Fruit fly (Drosophila melanogaster): ENCODE data around the gene SF1.

Gene SF1

dm6 chr3R:17530400-17530799, 9.8 kb upstream of the SF1 start:
- TF ChIP-seq kay (GFP tag; ENCODE audit: borderline replicate concordance) (no peak), pad (GFP tag; optimal IDR thresholded peaks at IDR 0.05) (no peak), Mnt (GFP tag; optimal IDR thresholded peaks at IDR 0.05) (no peak), Crg-1 (GFP tag; optimal IDR thresholded peaks at IDR 0.05) (no peak)

dm6 chr3R:17534325-17535105, 5.7 kb upstream of the SF1 start, which contains the start of the genes CG5823 and P5cr-2:
Gene CG5823 (minus strand): TSS chr3R:17534587.
Gene P5cr-2 (plus strand): TSS chr3R:17534815.
- TF ChIP-seq CG12768 (GFP tag; optimal IDR thresholded peaks at IDR 0.05) (peak; percentile 46), toe (GFP tag; optimal IDR thresholded peaks at IDR 0.05) (peak; percentile 36), tj (GFP tag; optimal IDR thresholded peaks at IDR 0.05) (no peak), kay (GFP tag; ENCODE audit: borderline replicate concordance) (no peak), cnc (optimal IDR thresholded peaks at IDR 0.05) (no peak), CG33017 (tag; optimal IDR thresholded peaks at IDR 0.05) (no peak), Crg-1 (GFP tag; optimal IDR thresholded peaks at IDR 0.05) (peak; percentile 25), pad (GFP tag; optimal IDR thresholded peaks at IDR 0.05) (peak; percentile 3), Clk (GFP tag; optimal IDR thresholded peaks at IDR 0.05) (no peak), CG1620 (GFP tag; optimal IDR thresholded peaks at IDR 0.05) (peak; percentile 69), ovo (GFP tag; optimal IDR thresholded peaks at IDR 0.05) (peak; percentile 72), CG7045 (GFP tag; optimal IDR thresholded peaks at IDR 0.05) (no peak), CG14711 (tag; optimal IDR thresholded peaks at IDR 0.05) (no peak), Hr96 (GFP tag; optimal IDR thresholded peaks at IDR 0.05) (peak; percentile 36), Mnt (GFP tag; optimal IDR thresholded peaks at IDR 0.05) (peak; percentile 41), bab1 (GFP tag; optimal IDR thresholded peaks at IDR 0.05) (peak; percentile 40), CG11617 (GFP tag; optimal IDR thresholded peaks at IDR 0.05) (no peak), CG7101 (tag; optimal IDR thresholded peaks at IDR 0.05) (no peak), cic (GFP tag; optimal IDR thresholded peaks at IDR 0.05) (peak; percentile 17), CG5204 (GFP tag; optimal IDR thresholded peaks at IDR 0.05) (peak; percentile 39)

- TF ChIP-seq CG5204 (GFP tag; optimal IDR thresholded peaks at IDR 0.05) (peak; percentile 12), cnc (optimal IDR thresholded peaks at IDR 0.05) (no peak), Clk (GFP tag; optimal IDR thresholded peaks at IDR 0.05) (no peak), kay (GFP tag; ENCODE audit: borderline replicate concordance) (peak; percentile 92), Crg-1 (GFP tag; optimal IDR thresholded peaks at IDR 0.05) (no peak), cic (GFP tag; optimal IDR thresholded peaks at IDR 0.05) (peak; percentile 66), CG33017 (tag; optimal IDR thresholded peaks at IDR 0.05) (peak; percentile 88), CG11617 (GFP tag; optimal IDR thresholded peaks at IDR 0.05) (peak; percentile 81), toe (GFP tag; optimal IDR thresholded peaks at IDR 0.05) (no peak), tj (GFP tag; optimal IDR thresholded peaks at IDR 0.05) (peak; percentile 44), ovo (GFP tag; optimal IDR thresholded peaks at IDR 0.05) (no peak), CG7101 (tag; optimal IDR thresholded peaks at IDR 0.05) (peak; percentile 83), CG14711 (tag; optimal IDR thresholded peaks at IDR 0.05) (peak; percentile 70), CG1620 (GFP tag; optimal IDR thresholded peaks at IDR 0.05) (no peak), CG7045 (GFP tag; optimal IDR thresholded peaks at IDR 0.05) (peak; percentile 54), bab1 (GFP tag; optimal IDR thresholded peaks at IDR 0.05) (no peak), CG12768 (GFP tag; optimal IDR thresholded peaks at IDR 0.05) (peak; percentile 43), Mnt (GFP tag; optimal IDR thresholded peaks at IDR 0.05) (peak; percentile 53), pad (GFP tag; optimal IDR thresholded peaks at IDR 0.05) (no peak), Hr96 (GFP tag; optimal IDR thresholded peaks at IDR 0.05) (peak; percentile 2)
These were observed 5.0 kb upstream of the SF1 start for dm6 chr3R:17535106-17535764.

- TF ChIP-seq CG33017 (tag; optimal IDR thresholded peaks at IDR 0.05) (peak; percentile 68), tj (GFP tag; optimal IDR thresholded peaks at IDR 0.05) (no peak), CG12768 (GFP tag; optimal IDR thresholded peaks at IDR 0.05) (peak; percentile 30), bab1 (GFP tag; optimal IDR thresholded peaks at IDR 0.05) (no peak), ovo (GFP tag; optimal IDR thresholded peaks at IDR 0.05) (no peak), pad (GFP tag; optimal IDR thresholded peaks at IDR 0.05) (no peak), CG1620 (GFP tag; optimal IDR thresholded peaks at IDR 0.05) (no peak), Clk (GFP tag; optimal IDR thresholded peaks at IDR 0.05) (no peak), CG5204 (GFP tag; optimal IDR thresholded peaks at IDR 0.05) (no peak), CG7101 (tag; optimal IDR thresholded peaks at IDR 0.05) (peak; percentile 50), cic (GFP tag; optimal IDR thresholded peaks at IDR 0.05) (no peak), CG14711 (tag; optimal IDR thresholded peaks at IDR 0.05) (peak; percentile 47)
These were observed 3.5 kb upstream of the SF1 start for dm6 chr3R:17536594-17537158.

dm6 chr3R:17540497-17540822, 239 bp downstream of the SF1 start:
- TF ChIP-seq kay (GFP tag; ENCODE audit: borderline replicate concordance): no peak
- TF ChIP-seq CG11617 (GFP tag; optimal IDR thresholded peaks at IDR 0.05): no peak
- no peak for TF ChIP-seq CG7045 (GFP tag; optimal IDR thresholded peaks at IDR 0.05)
- TF ChIP-seq CG33017 (tag; optimal IDR thresholded peaks at IDR 0.05): no peak

dm6 chr3R:17544594-17544993, 4.4 kb downstream of the SF1 start:
- no peak for TF ChIP-seq CG1620 (GFP tag; optimal IDR thresholded peaks at IDR 0.05)
- no peak for TF ChIP-seq tj (GFP tag; optimal IDR thresholded peaks at IDR 0.05)
- TF ChIP-seq CG12768 (GFP tag; optimal IDR thresholded peaks at IDR 0.05): no peak
- TF ChIP-seq CG33017 (tag; optimal IDR thresholded peaks at IDR 0.05): no peak
- no peak for TF ChIP-seq kay (GFP tag; ENCODE audit: borderline replicate concordance)
- no peak for TF ChIP-seq Hr96 (GFP tag; optimal IDR thresholded peaks at IDR 0.05)
- TF ChIP-seq Crg-1 (GFP tag; optimal IDR thresholded peaks at IDR 0.05): no peak
- no peak for TF ChIP-seq CG5204 (GFP tag; optimal IDR thresholded peaks at IDR 0.05)
- no peak for TF ChIP-seq Clk (GFP tag; optimal IDR thresholded peaks at IDR 0.05)
- no peak for TF ChIP-seq CG7045 (GFP tag; optimal IDR thresholded peaks at IDR 0.05)
- no peak for TF ChIP-seq CG14711 (tag; optimal IDR thresholded peaks at IDR 0.05)
- TF ChIP-seq cnc (optimal IDR thresholded peaks at IDR 0.05): no peak
- no peak for TF ChIP-seq pad (GFP tag; optimal IDR thresholded peaks at IDR 0.05)
- no peak for TF ChIP-seq Mnt (GFP tag; optimal IDR thresholded peaks at IDR 0.05)
- TF ChIP-seq CG7101 (tag; optimal IDR thresholded peaks at IDR 0.05): no peak
- TF ChIP-seq cic (GFP tag; optimal IDR thresholded peaks at IDR 0.05): no peak
- TF ChIP-seq CG11617 (GFP tag; optimal IDR thresholded peaks at IDR 0.05): no peak
